Fruit fly (Drosophila melanogaster): ENCODE results near the gene CG1265.

The CG1265 gene

DNA sequence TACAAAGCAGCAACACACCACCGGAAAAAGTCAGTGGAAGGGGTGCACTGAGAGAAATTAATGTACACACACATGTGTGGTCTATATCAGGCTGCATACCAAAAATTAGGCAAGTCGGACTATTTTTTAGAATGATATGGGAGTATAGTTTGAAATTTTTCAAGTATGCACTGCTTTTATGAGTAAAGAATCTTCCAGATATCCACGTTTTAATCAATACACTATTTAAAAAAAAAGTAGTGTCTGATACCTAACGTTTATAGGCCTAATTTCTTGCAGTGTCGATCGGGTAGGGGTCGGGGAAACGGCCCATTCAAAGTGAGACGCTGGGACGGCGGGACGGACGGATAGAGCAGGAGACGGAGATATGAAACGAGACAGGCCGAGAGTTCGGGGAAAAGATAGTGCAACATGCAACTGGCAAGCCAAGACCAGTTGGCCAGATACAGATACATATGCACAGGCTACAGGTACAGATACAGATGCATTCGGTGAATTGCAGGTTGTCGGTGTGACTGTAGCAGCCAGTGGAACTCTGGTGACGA is 24.1 kb upstream of the CG1265 start (continued):
- TF ChIP-seq fd96Cb (tag; optimal IDR thresholded peaks at IDR 0.05) (peak; percentile 97), slp2 (GFP tag; optimal IDR thresholded peaks at IDR 0.05) (peak; percentile 95), CG9437 (GFP tag; optimal IDR thresholded peaks at IDR 0.05) (peak; percentile 86), Dek (tag; optimal IDR thresholded peaks at IDR 0.05) (peak; percentile 79), ranshi (GFP tag; IDR thresholded peaks at IDR 0.05) (peak; percentile 82), CG3407 (GFP tag; optimal IDR thresholded peaks at IDR 0.05) (peak; percentile 90), CG7372 (GFP tag; IDR thresholded peaks at IDR 0.05) (peak; percentile 79), ara (GFP tag; IDR thresholded peaks at IDR 0.05) (peak; percentile 93), CG1529 (GFP tag; optimal IDR thresholded peaks at IDR 0.05) (peak; percentile 96), CG18011 (GFP tag; optimal IDR thresholded peaks at IDR 0.05) (peak; percentile 38), chinmo (GFP tag; IDR thresholded peaks at IDR 0.05; ENCODE audit: partially characterized antibody) (no peak), grn (GFP tag; optimal IDR thresholded peaks at IDR 0.05) (peak; percentile 49), Ada2b (GFP tag; IDR thresholded peaks at IDR 0.05) (peak; percentile 65), CTCF (GFP tag; optimal IDR thresholded peaks at IDR 0.05) (peak; percentile 44), ken (GFP tag; IDR thresholded peaks at IDR 0.05) (peak; percentile 83), CG15601 (tag; optimal IDR thresholded peaks at IDR 0.05) (peak; percentile 94), CG14441 (GFP tag; IDR thresholded peaks at IDR 0.05) (peak; percentile 83), Adf1 (GFP tag; IDR thresholded peaks at IDR 0.05) (no peak), CG10431 (GFP tag; optimal IDR thresholded peaks at IDR 0.05) (peak; percentile 89), zen2 (GFP tag; IDR thresholded peaks at IDR 0.05; ENCODE audit: partially characterized antibody) (no peak), Med (GFP tag) (peak; percentile 97), CG8924 (tag; optimal IDR thresholded peaks at IDR 0.05) (peak; percentile 96), gcm (GFP tag; optimal IDR thresholded peaks at IDR 0.05) (peak; percentile 96), CG33557 (GFP tag; optimal IDR thresholded peaks at IDR 0.05) (peak; percentile 97), GATAe (GFP tag; conservative IDR thresholded peaks at IDR 0.05) (no peak), ham (GFP tag; IDR thresholded peaks at IDR 0.05) (no peak), amos (GFP tag; IDR thresholded peaks at IDR 0.05; ENCODE audit: partially characterized antibody) (no peak), toy (GFP tag; IDR thresholded peaks at IDR 0.05) (no peak), Ets65A (GFP tag) (peak; percentile 99), Hr39 (optimal IDR thresholded peaks at IDR 0.05) (no peak), CG4854 (GFP tag; optimal IDR thresholded peaks at IDR 0.05) (peak; percentile 85), CG4360 (GFP tag; IDR thresholded peaks at IDR 0.05) (peak; percentile 67), caup (GFP tag; optimal IDR thresholded peaks at IDR 0.05; ENCODE audit: severe bottlenecking) (peak; percentile 66), sqz (GFP tag; optimal IDR thresholded peaks at IDR 0.05) (peak; percentile 93), pho (GFP tag; optimal IDR thresholded peaks at IDR 0.05) (peak; percentile 57), Aef1 (GFP tag; IDR thresholded peaks at IDR 0.05) (peak; percentile 73), PHDP (tag; optimal IDR thresholded peaks at IDR 0.05) (peak; percentile 89), CG2712 (tag; optimal IDR thresholded peaks at IDR 0.05) (peak; percentile 98), Fer2 (tag; optimal IDR thresholded peaks at IDR 0.05) (peak; percentile 65), Hey (tag; optimal IDR thresholded peaks at IDR 0.05) (peak; percentile 38), CG13624 (GFP tag; optimal IDR thresholded peaks at IDR 0.05) (peak; percentile 76), Vsx1 (GFP tag; optimal IDR thresholded peaks at IDR 0.05) (peak; percentile 82), CG17328 (GFP tag; IDR thresholded peaks at IDR 0.05) (peak; percentile 92), Sry-β (GFP tag; optimal IDR thresholded peaks at IDR 0.05) (peak; percentile 62), CG7786 (GFP tag; optimal IDR thresholded peaks at IDR 0.05) (peak; percentile 91), jing (GFP tag; optimal IDR thresholded peaks at IDR 0.05) (peak; percentile 93), CG1832 (GFP tag; optimal IDR thresholded peaks at IDR 0.05) (no peak), Eip74EF (GFP tag; optimal IDR thresholded peaks at IDR 0.05) (peak in 1 of 2 experiments; percentile 94), BtbVII (GFP tag; optimal IDR thresholded peaks at IDR 0.05) (peak; percentile 79), CG18599 (GFP tag; optimal IDR thresholded peaks at IDR 0.05) (peak; percentile 80), HmgD (GFP tag; optimal IDR thresholded peaks at IDR 0.05) (peak; percentile 84)
